Worm (Caenorhabditis elegans) whole organism, late embryonic: ENCODE measurements around the gene T01D1.4.
A peak's percentile ranks its signal among the peaks of the same experiment; 100 is the strongest.

ENCODE experiments used
- F13H6.1 ChIP-seq: sonication (generic microtip); optimal IDR thresholded peaks from 2 replicates; lab custom pipeline; 2016; ENCODE audit warnings: missing genetic modification characterization, missing compliant biosample characterization
- K09A11.1 ChIP-seq: sonication (generic microtip); optimal IDR thresholded peaks from 2 replicates; lab custom pipeline; 2017; ENCODE audit warnings: antibody characterized with exemption, mild to moderate bottlenecking, missing genetic modification characterization, missing compliant biosample characterization; ENCODE audit not compliant: insufficient read depth
- ahr-1 ChIP-seq: sonication (generic microtip); optimal IDR thresholded peaks from 2 replicates; lab custom pipeline; 2016; ENCODE audit warnings: missing genetic modification characterization, missing compliant biosample characterization
- ceh-14 ChIP-seq: sonication (generic microtip); optimal IDR thresholded peaks from 2 replicates; lab custom pipeline; 2016; ENCODE audit warnings: missing genotype, missing genetic modification characterization, missing compliant biosample characterization
- ceh-18 ChIP-seq: sonication (generic microtip); optimal IDR thresholded peaks from 2 replicates; lab custom pipeline; 2016; ENCODE audit warnings: missing genetic modification characterization, missing compliant biosample characterization
- ceh-19 ChIP-seq: fragments of 200-800 bp; sonication (Bioruptor generic); optimal IDR thresholded peaks from 2 replicates; lab custom pipeline; 2018; ENCODE audit warnings: mild to moderate bottlenecking, missing genetic modification characterization, missing compliant biosample characterization
- ceh-2 ChIP-seq: sonication (generic microtip); optimal IDR thresholded peaks from 2 replicates; lab custom pipeline; 2016; ENCODE audit warnings: missing genotype, missing genetic modification characterization, missing compliant biosample characterization
- ceh-22 ChIP-seq: sonication (generic microtip); optimal IDR thresholded peaks from 2 replicates; lab custom pipeline; 2017; ENCODE audit warnings: missing biosample characterization, missing genetic modification characterization
- ceh-24 ChIP-seq: sonication (generic microtip); optimal IDR thresholded peaks from 2 replicates; lab custom pipeline; 2016; ENCODE audit warnings: mild to moderate bottlenecking, missing genetic modification characterization, missing compliant biosample characterization
- ceh-31 ChIP-seq: sonication (generic microtip); optimal IDR thresholded peaks from 2 replicates; lab custom pipeline; 2016; ENCODE audit warnings: missing genetic modification characterization, missing compliant biosample characterization
- ceh-34 ChIP-seq: sonication (generic microtip); optimal IDR thresholded peaks from 2 replicates; lab custom pipeline; 2016; ENCODE audit warnings: mild to moderate bottlenecking, missing genetic modification characterization, missing compliant biosample characterization
- ceh-45 ChIP-seq: fragments of 200-800 bp; sonication (Bioruptor generic); IDR thresholded peaks from 2 replicates; pipeline ENCODE4 v1.3.6; 2022; ENCODE audit warnings: missing genetic modification reagents, missing genetic modification characterization, missing compliant biosample characterization
- ceh-6 ChIP-seq: fragments of 200-800 bp; sonication (Bioruptor generic); optimal IDR thresholded peaks from 2 replicates; lab custom pipeline; 2018; ENCODE audit warnings: mild to moderate bottlenecking, missing genetic modification characterization, missing compliant biosample characterization
- ceh-9 ChIP-seq: sonication (generic microtip); optimal IDR thresholded peaks from 2 replicates; lab custom pipeline; 2016; ENCODE audit warnings: mild to moderate bottlenecking, missing genetic modification characterization, inconsistent platforms, missing compliant biosample characterization
- dmd-4 ChIP-seq: sonication (generic microtip); optimal IDR thresholded peaks from 2 replicates; lab custom pipeline; 2016; ENCODE audit warnings: borderline replicate concordance, missing genetic modification characterization, missing compliant biosample characterization
- elt-2 ChIP-seq: sonication (generic microtip); optimal IDR thresholded peaks from 2 replicates; lab custom pipeline; 2016; ENCODE audit warnings: missing genetic modification reagents, missing genetic modification characterization, missing compliant biosample characterization
- ets-4 ChIP-seq: sonication (generic microtip); optimal IDR thresholded peaks from 2 replicates; lab custom pipeline; 2016; ENCODE audit warnings: missing genetic modification characterization, missing compliant biosample characterization
- fax-1 ChIP-seq: sonication (generic microtip); optimal IDR thresholded peaks from 2 replicates; lab custom pipeline; 2016; ENCODE audit warnings: missing genotype, missing genetic modification characterization, missing compliant biosample characterization
- gmeb-2 ChIP-seq: sonication (generic microtip); optimal IDR thresholded peaks from 2 replicates; lab custom pipeline; 2016; ENCODE audit warnings: missing genetic modification characterization, inconsistent platforms, missing compliant biosample characterization
- hlh-13 ChIP-seq: fragments of 200-800 bp; sonication (Bioruptor generic); optimal IDR thresholded peaks from 2 replicates; lab custom pipeline; 2018; ENCODE audit warnings: mild to moderate bottlenecking, missing genetic modification characterization, missing compliant biosample characterization
- hlh-30 ChIP-seq: sonication (generic microtip); optimal IDR thresholded peaks from 2 replicates; lab custom pipeline; 2017; ENCODE audit warnings: antibody characterized with exemption, missing genetic modification characterization, missing compliant biosample characterization; ENCODE audit not compliant: insufficient read depth
- hlh-8 ChIP-seq: sonication (generic microtip); optimal IDR thresholded peaks from 2 replicates; lab custom pipeline; 2016; ENCODE audit warnings: missing genotype, missing genetic modification characterization, missing compliant biosample characterization
- lim-6 ChIP-seq: sonication (generic microtip); optimal IDR thresholded peaks from 2 replicates; lab custom pipeline; 2016; ENCODE audit warnings: missing genetic modification characterization, missing compliant biosample characterization
- lin-11 ChIP-seq: fragments of 200-800 bp; sonication (Bioruptor generic); optimal IDR thresholded peaks from 2 replicates; lab custom pipeline; 2018; ENCODE audit warnings: mild to moderate bottlenecking, missing genetic modification characterization, missing compliant biosample characterization
- nfya-1 ChIP-seq: sonication (generic microtip); optimal IDR thresholded peaks from 2 replicates; lab custom pipeline; 2017; ENCODE audit warnings: missing genetic modification characterization, mild to moderate bottlenecking, missing compliant biosample characterization, antibody characterized with exemption, moderate library complexity
- nhr-232 ChIP-seq: sonication (generic microtip); optimal IDR thresholded peaks from 2 replicates; lab custom pipeline; 2016; ENCODE audit warnings: missing genetic modification characterization, missing compliant biosample characterization
- pag-3 ChIP-seq: sonication (generic microtip); optimal IDR thresholded peaks from 2 replicates; lab custom pipeline; 2016; ENCODE audit warnings: missing compliant biosample characterization, missing genetic modification characterization, borderline replicate concordance
- pat-9 ChIP-seq: fragments of 200-800 bp; sonication (Bioruptor generic); optimal IDR thresholded peaks from 2 replicates; lab custom pipeline; 2018; ENCODE audit warnings: mild to moderate bottlenecking, missing genetic modification characterization, moderate library complexity, missing compliant biosample characterization
- pax-1 ChIP-seq: fragments of 150-350 bp; optimal IDR thresholded peaks from 2 replicates; lab custom pipeline; 2014; ENCODE audit warnings: missing biosample characterization, missing genetic modification characterization
- pha-2 ChIP-seq: sonication (generic microtip); optimal IDR thresholded peaks from 2 replicates; lab custom pipeline; 2017; ENCODE audit warnings: mild to moderate bottlenecking, missing genetic modification characterization, missing compliant biosample characterization
- pros-1 ChIP-seq: fragments of 150-350 bp; optimal IDR thresholded peaks from 2 replicates; lab custom pipeline; 2014; ENCODE audit warnings: missing biosample characterization, missing genetic modification reagents, missing genetic modification characterization
- ref-2 ChIP-seq: sonication (generic microtip); optimal IDR thresholded peaks from 2 replicates; lab custom pipeline; 2016; ENCODE audit warnings: missing genetic modification characterization, missing compliant biosample characterization
- rnt-1 ChIP-seq: sonication (generic microtip); optimal IDR thresholded peaks from 2 replicates; lab custom pipeline; 2016; ENCODE audit warnings: missing genetic modification characterization, missing compliant biosample characterization
- sdc-2 ChIP-seq: sonication (generic microtip); optimal IDR thresholded peaks from 2 replicates; lab custom pipeline; 2016; ENCODE audit warnings: missing genotype, missing genetic modification characterization, missing compliant biosample characterization
- tbx-2 ChIP-seq: sonication (generic microtip); optimal IDR thresholded peaks from 2 replicates; lab custom pipeline; 2016; ENCODE audit warnings: missing genetic modification characterization, missing compliant biosample characterization
- unc-42 ChIP-seq: sonication (generic microtip); optimal IDR thresholded peaks from 2 replicates; lab custom pipeline; 2016; ENCODE audit warnings: missing genotype, missing genetic modification characterization, missing compliant biosample characterization
- unc-55 ChIP-seq: sonication (generic microtip); optimal IDR thresholded peaks from 2 replicates; lab custom pipeline; 2017; ENCODE audit warnings: missing biosample characterization, missing genetic modification reagents, missing genetic modification characterization
- unc-86 ChIP-seq: sonication (generic microtip); optimal IDR thresholded peaks from 2 replicates; lab custom pipeline; 2016; ENCODE audit warnings: missing genetic modification characterization, missing compliant biosample characterization
- zip-5 ChIP-seq: sonication (generic microtip); optimal IDR thresholded peaks from 2 replicates; lab custom pipeline; 2016; ENCODE audit warnings: missing genetic modification characterization, missing compliant biosample characterization

The T01D1.4 gene

DNA sequence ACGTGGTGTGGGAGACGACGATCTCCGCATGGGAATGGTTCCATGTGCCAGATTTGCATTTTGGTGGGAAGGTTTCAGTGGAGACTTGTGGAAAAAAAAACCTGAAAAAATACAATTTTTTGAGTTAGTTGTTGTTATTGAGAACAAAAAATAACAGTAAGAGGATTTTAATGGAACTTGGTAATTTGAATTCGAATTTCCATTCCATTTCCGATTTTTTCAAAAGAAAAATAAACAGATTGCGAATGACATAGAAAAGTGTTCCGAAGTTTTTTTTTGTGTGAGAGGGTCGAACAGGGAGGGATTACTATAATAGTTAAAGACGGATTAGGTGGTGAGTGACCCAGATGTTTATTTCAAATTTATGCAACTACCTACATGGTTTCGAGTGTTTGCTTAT is at the start of gene T01D1.4:
Gene T01D1.4, minus strand, starts transcription at position 101 of the 400 bp plus-strand sequence.
- TF ChIP-seq rnt-1 (tag; lab: Kevin White, UChicago) (no peak), ceh-31 (no peak), ceh-9 (no peak), ceh-24 (no peak), elt-2 (tag; lab: Kevin White, UChicago) (no peak), hlh-13 (GFP tag; lab: Kevin White, UChicago) (no peak)

DNA sequence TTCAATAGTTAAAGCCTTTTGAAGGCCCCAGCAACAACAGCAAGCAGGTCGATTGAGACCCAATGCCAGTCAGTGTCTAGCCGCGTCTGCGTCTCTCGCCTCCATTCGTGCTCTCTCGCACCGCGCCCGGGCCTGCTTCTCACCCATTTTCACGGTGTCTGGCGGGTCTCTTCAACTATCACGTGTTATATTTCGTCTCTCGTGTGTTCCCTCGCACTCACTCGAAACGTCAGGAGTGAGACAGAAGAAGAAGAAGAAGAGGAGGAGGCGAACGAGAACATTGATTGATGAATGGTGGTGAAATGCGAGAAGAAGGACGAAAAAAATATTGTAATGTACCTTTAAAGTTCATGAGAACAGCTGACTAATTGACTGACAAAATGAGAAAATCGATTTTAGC is 42.3 kb upstream of the T01D1.4 start:
- no peak for TF ChIP-seq ceh-45 (GFP tag; lab: Robert Waterston, UW)
- peak; percentile 1 for TF ChIP-seq hlh-8
- TF ChIP-seq ceh-6 (GFP tag; lab: Kevin White, UChicago), result peak; percentile 8
- peak; percentile 38 for TF ChIP-seq ceh-2 (tag; lab: Kevin White, UChicago)
- TF ChIP-seq fax-1, result peak; percentile 31
- TF ChIP-seq rnt-1 (tag; lab: Kevin White, UChicago), result peak; percentile 41
- TF ChIP-seq hlh-30, result peak; percentile 97
- peak; percentile 35 for TF ChIP-seq ref-2
- no peak for TF ChIP-seq ceh-9
- no peak for TF ChIP-seq lin-11 (tag; lab: Kevin White, UChicago)
- peak; percentile 2 for TF ChIP-seq F13H6.1 (tag; lab: Kevin White, UChicago)
- TF ChIP-seq nhr-232 (tag; lab: Kevin White, UChicago), result peak; percentile 17
- peak; percentile 18 for TF ChIP-seq sdc-2
- TF ChIP-seq tbx-2 (tag; lab: Kevin White, UChicago), result peak; percentile 64
- TF ChIP-seq gmeb-2 (tag; lab: Kevin White, UChicago), result no peak
- peak; percentile 69 for TF ChIP-seq ceh-31
- TF ChIP-seq ceh-14 (tag; lab: Kevin White, UChicago), result no peak
- TF ChIP-seq unc-42 (tag; lab: Kevin White, UChicago), result peak; percentile 29
- no peak for TF ChIP-seq lim-6
- TF ChIP-seq nfya-1 (tag; lab: Kevin White, UChicago), result peak; percentile 67
- peak; percentile 10 for TF ChIP-seq ceh-19 (GFP tag; lab: Kevin White, UChicago)
- TF ChIP-seq ceh-34 (tag; lab: Kevin White, UChicago), result peak; percentile 69
- TF ChIP-seq pros-1 (tag; lab: Kevin White, UChicago), result peak; percentile 45
- peak; percentile 39 for TF ChIP-seq ets-4
- TF ChIP-seq ceh-18 (tag; lab: Kevin White, UChicago), result peak; percentile 58
- TF ChIP-seq unc-55 (GFP tag; lab: Kevin White, UChicago), result peak; percentile 83
- TF ChIP-seq, all 69 proteins: peak for 20

DNA sequence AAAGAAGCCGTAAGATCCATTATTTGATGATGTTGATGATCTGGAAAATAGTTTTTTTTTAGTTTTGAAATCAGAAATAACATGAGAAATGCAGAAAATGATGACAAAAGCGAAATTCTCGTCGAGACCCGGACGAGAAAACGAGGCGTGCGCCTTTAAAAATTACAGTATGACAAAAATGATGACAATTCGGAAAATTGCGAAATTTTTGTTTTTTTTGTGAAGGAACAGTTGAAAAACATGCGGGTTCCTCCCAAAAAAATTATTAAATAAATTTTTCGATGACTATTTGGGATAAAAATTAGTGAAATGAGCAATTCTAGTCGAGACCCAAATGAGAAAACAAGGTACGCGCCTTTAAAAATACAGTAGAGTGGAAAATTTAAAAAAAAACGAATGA is 41.7 kb upstream of the T01D1.4 start, which contains the start of gene ubxn-3:
Gene ubxn-3, minus strand, starts transcription at position 66 of the 400 bp plus-strand sequence.
- no peak for TF ChIP-seq lin-11 (tag; lab: Kevin White, UChicago)
- no peak for TF ChIP-seq unc-42 (tag; lab: Kevin White, UChicago)
- TF ChIP-seq ceh-2 (tag; lab: Kevin White, UChicago), result no peak
- no peak for TF ChIP-seq unc-86 (tag; lab: Kevin White, UChicago)
- no peak for TF ChIP-seq hlh-13 (GFP tag; lab: Kevin White, UChicago)
- no peak for TF ChIP-seq ceh-24
- no peak for TF ChIP-seq rnt-1 (tag; lab: Kevin White, UChicago)
- no peak for TF ChIP-seq ceh-19 (GFP tag; lab: Kevin White, UChicago)
- no peak for TF ChIP-seq ceh-34 (tag; lab: Kevin White, UChicago)

DNA sequence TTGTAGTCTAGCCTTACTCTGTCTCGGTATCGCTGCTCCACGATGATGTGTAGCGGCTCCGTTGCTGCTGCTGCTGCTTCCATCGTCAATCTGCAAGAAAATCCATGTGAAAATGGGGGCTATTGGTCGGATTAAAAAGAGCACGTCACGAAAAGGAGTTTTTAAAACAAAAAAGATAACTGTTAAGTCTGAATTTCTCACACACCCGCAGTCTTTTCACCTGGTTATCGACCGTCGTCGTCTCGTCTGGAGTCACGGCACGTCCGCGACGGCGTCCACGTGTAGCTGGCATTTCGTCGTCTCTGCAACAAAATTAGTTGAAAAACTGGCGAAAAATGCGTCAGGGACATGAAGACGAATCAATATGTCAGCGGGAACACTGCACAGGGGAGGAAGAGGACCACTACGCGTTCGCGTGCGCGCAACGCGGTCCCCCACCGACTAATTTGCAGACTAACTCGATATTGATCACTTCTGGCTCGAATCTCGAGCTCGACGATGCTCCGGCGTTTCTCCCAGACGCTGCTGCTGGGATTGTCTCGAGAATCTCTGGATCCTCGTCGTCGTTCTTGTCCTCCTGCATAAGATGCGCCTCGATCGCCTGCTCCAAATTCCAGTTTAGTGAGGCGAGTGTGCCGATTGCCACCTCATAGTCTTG is 41.1 kb upstream of the T01D1.4 start:
- TF ChIP-seq ref-2, result no peak
- no peak for TF ChIP-seq nfya-1 (tag; lab: Kevin White, UChicago)
- no peak for TF ChIP-seq pha-2 (tag; lab: Kevin White, UChicago)
- no peak for TF ChIP-seq ceh-22
- no peak for TF ChIP-seq ceh-9
- TF ChIP-seq ceh-18 (tag; lab: Kevin White, UChicago), result no peak
- TF ChIP-seq K09A11.1 (tag; lab: Kevin White, UChicago), result no peak
- TF ChIP-seq dmd-4, result no peak
- TF ChIP-seq ahr-1 (tag; lab: Kevin White, UChicago), result no peak
- no peak for TF ChIP-seq gmeb-2 (tag; lab: Kevin White, UChicago)
- no peak for TF ChIP-seq pat-9 (tag; lab: Kevin White, UChicago)
- TF ChIP-seq pax-1 (tag; lab: Kevin White, UChicago), result no peak
- TF ChIP-seq hlh-30, result no peak
- TF ChIP-seq tbx-2 (tag; lab: Kevin White, UChicago), result no peak
- TF ChIP-seq pag-3 (tag; lab: Kevin White, UChicago), result no peak
- TF ChIP-seq zip-5 (tag; lab: Kevin White, UChicago), result no peak
- no peak for TF ChIP-seq hlh-13 (GFP tag; lab: Kevin White, UChicago)
- TF ChIP-seq, all 69 proteins: peak for 0
